Worm (Caenorhabditis elegans) whole organism, late embryonic: ENCODE data around the gene C09E7.11.
"Not testable (repeated sequence)": the region's sequence is repeated elsewhere in the genome, so short reads cannot be mapped to it uniquely, and the experiment has no call there.

Source experiments
- C08G9.2 ChIP-seq: sonication (generic microtip); optimal IDR thresholded peaks from 2 replicates; lab custom pipeline; 2016; ENCODE audit warnings: mild to moderate bottlenecking, missing genetic modification characterization, moderate library complexity, missing compliant biosample characterization
- F13H6.1 ChIP-seq: sonication (generic microtip); optimal IDR thresholded peaks from 2 replicates; lab custom pipeline; 2016; ENCODE audit warnings: missing genetic modification characterization, missing compliant biosample characterization
- ahr-1 ChIP-seq: sonication (generic microtip); optimal IDR thresholded peaks from 2 replicates; lab custom pipeline; 2016; ENCODE audit warnings: missing genetic modification characterization, missing compliant biosample characterization
- ceh-14 ChIP-seq: sonication (generic microtip); optimal IDR thresholded peaks from 2 replicates; lab custom pipeline; 2016; ENCODE audit warnings: missing genotype, missing genetic modification characterization, missing compliant biosample characterization
- ceh-18 ChIP-seq: sonication (generic microtip); optimal IDR thresholded peaks from 2 replicates; lab custom pipeline; 2016; ENCODE audit warnings: missing genetic modification characterization, missing compliant biosample characterization
- ceh-19 ChIP-seq: fragments of 200-800 bp; sonication (Bioruptor generic); optimal IDR thresholded peaks from 2 replicates; lab custom pipeline; 2018; ENCODE audit warnings: mild to moderate bottlenecking, missing genetic modification characterization, missing compliant biosample characterization
- ceh-2 ChIP-seq: sonication (generic microtip); optimal IDR thresholded peaks from 2 replicates; lab custom pipeline; 2016; ENCODE audit warnings: missing genotype, missing genetic modification characterization, missing compliant biosample characterization
- ceh-30 ChIP-seq: fragments of 150-350 bp; optimal IDR thresholded peaks from 2 replicates; lab custom pipeline; 2014; ENCODE audit warnings: missing biosample characterization, missing genetic modification characterization
- ceh-31 ChIP-seq: sonication (generic microtip); optimal IDR thresholded peaks from 2 replicates; lab custom pipeline; 2016; ENCODE audit warnings: missing genetic modification characterization, missing compliant biosample characterization
- ceh-34 ChIP-seq: sonication (generic microtip); optimal IDR thresholded peaks from 2 replicates; lab custom pipeline; 2016; ENCODE audit warnings: mild to moderate bottlenecking, missing genetic modification characterization, missing compliant biosample characterization
- ceh-6 ChIP-seq: fragments of 200-800 bp; sonication (Bioruptor generic); optimal IDR thresholded peaks from 2 replicates; lab custom pipeline; 2018; ENCODE audit warnings: mild to moderate bottlenecking, missing genetic modification characterization, missing compliant biosample characterization
- ceh-9 ChIP-seq: sonication (generic microtip); optimal IDR thresholded peaks from 2 replicates; lab custom pipeline; 2016; ENCODE audit warnings: mild to moderate bottlenecking, missing genetic modification characterization, inconsistent platforms, missing compliant biosample characterization
- dmd-4 ChIP-seq: sonication (generic microtip); optimal IDR thresholded peaks from 2 replicates; lab custom pipeline; 2016; ENCODE audit warnings: borderline replicate concordance, missing genetic modification characterization, missing compliant biosample characterization
- elt-2 ChIP-seq: sonication (generic microtip); optimal IDR thresholded peaks from 2 replicates; lab custom pipeline; 2016; ENCODE audit warnings: missing genetic modification reagents, missing genetic modification characterization, missing compliant biosample characterization
- ets-4 ChIP-seq: sonication (generic microtip); optimal IDR thresholded peaks from 2 replicates; lab custom pipeline; 2016; ENCODE audit warnings: missing genetic modification characterization, missing compliant biosample characterization
- fax-1 ChIP-seq: sonication (generic microtip); optimal IDR thresholded peaks from 2 replicates; lab custom pipeline; 2016; ENCODE audit warnings: missing genotype, missing genetic modification characterization, missing compliant biosample characterization
- fkh-10 ChIP-seq: fragments of 150-350 bp; optimal IDR thresholded peaks from 2 replicates; lab custom pipeline; 2014; ENCODE audit warnings: missing biosample characterization, missing genetic modification reagents, missing genetic modification characterization
- fkh-6 ChIP-seq: sonication (generic microtip); optimal IDR thresholded peaks from 2 replicates; lab custom pipeline; 2016; ENCODE audit warnings: missing genetic modification characterization, missing compliant biosample characterization
- gmeb-2 ChIP-seq: sonication (generic microtip); optimal IDR thresholded peaks from 2 replicates; lab custom pipeline; 2016; ENCODE audit warnings: missing genetic modification characterization, inconsistent platforms, missing compliant biosample characterization
- hlh-15 ChIP-seq: sonication (generic microtip); optimal IDR thresholded peaks from 2 replicates; lab custom pipeline; 2016; ENCODE audit warnings: missing genetic modification characterization, missing compliant biosample characterization
- hlh-6 ChIP-seq: sonication (generic microtip); optimal IDR thresholded peaks from 2 replicates; lab custom pipeline; 2016; ENCODE audit warnings: missing genotype, missing genetic modification characterization, missing compliant biosample characterization
- hlh-8 ChIP-seq: sonication (generic microtip); optimal IDR thresholded peaks from 2 replicates; lab custom pipeline; 2016; ENCODE audit warnings: missing genotype, missing genetic modification characterization, missing compliant biosample characterization
- lim-6 ChIP-seq: sonication (generic microtip); optimal IDR thresholded peaks from 2 replicates; lab custom pipeline; 2016; ENCODE audit warnings: missing genetic modification characterization, missing compliant biosample characterization
- mec-3 ChIP-seq: sonication (generic microtip); optimal IDR thresholded peaks from 2 replicates; lab custom pipeline; 2016; ENCODE audit warnings: borderline replicate concordance, missing genetic modification characterization, missing compliant biosample characterization
- nhr-232 ChIP-seq: sonication (generic microtip); optimal IDR thresholded peaks from 2 replicates; lab custom pipeline; 2016; ENCODE audit warnings: missing genetic modification characterization, missing compliant biosample characterization
- npax-4 ChIP-seq: sonication (generic microtip); optimal IDR thresholded peaks from 2 replicates; lab custom pipeline; 2016; ENCODE audit warnings: missing genetic modification characterization, missing compliant biosample characterization
- pag-3 ChIP-seq: sonication (generic microtip); optimal IDR thresholded peaks from 2 replicates; lab custom pipeline; 2016; ENCODE audit warnings: missing compliant biosample characterization, missing genetic modification characterization, borderline replicate concordance
- pax-1 ChIP-seq: fragments of 150-350 bp; optimal IDR thresholded peaks from 2 replicates; lab custom pipeline; 2014; ENCODE audit warnings: missing biosample characterization, missing genetic modification characterization
- pha-2 ChIP-seq: sonication (generic microtip); optimal IDR thresholded peaks from 2 replicates; lab custom pipeline; 2017; ENCODE audit warnings: mild to moderate bottlenecking, missing genetic modification characterization, missing compliant biosample characterization
- pqm-1 ChIP-seq: sonication (generic microtip); optimal IDR thresholded peaks from 2 replicates; lab custom pipeline; 2016; ENCODE audit warnings: missing genetic modification characterization, missing compliant biosample characterization
- ref-2 ChIP-seq: sonication (generic microtip); optimal IDR thresholded peaks from 2 replicates; lab custom pipeline; 2016; ENCODE audit warnings: missing genetic modification characterization, missing compliant biosample characterization
- rnt-1 ChIP-seq: sonication (generic microtip); optimal IDR thresholded peaks from 2 replicates; lab custom pipeline; 2016; ENCODE audit warnings: missing genetic modification characterization, missing compliant biosample characterization
- sdc-2 ChIP-seq: sonication (generic microtip); optimal IDR thresholded peaks from 2 replicates; lab custom pipeline; 2016; ENCODE audit warnings: missing genotype, missing genetic modification characterization, missing compliant biosample characterization
- sox-2 ChIP-seq: fragments of 200-800 bp; sonication (Bioruptor generic); IDR thresholded peaks from 2 replicates; pipeline ENCODE4 v1.3.6; 2022; ENCODE audit warnings: missing genetic modification reagents, missing genetic modification characterization, missing compliant biosample characterization
- syd-9 ChIP-seq: sonication (generic microtip); optimal IDR thresholded peaks from 2 replicates; lab custom pipeline; 2016; ENCODE audit warnings: mild to moderate bottlenecking, missing genetic modification characterization, moderate library complexity, missing compliant biosample characterization
- tbx-2 ChIP-seq: sonication (generic microtip); optimal IDR thresholded peaks from 2 replicates; lab custom pipeline; 2016; ENCODE audit warnings: missing genetic modification characterization, missing compliant biosample characterization
- tbx-7 ChIP-seq: sonication (generic microtip); optimal IDR thresholded peaks from 2 replicates; lab custom pipeline; 2016; ENCODE audit warnings: missing genotype, missing genetic modification characterization, missing compliant biosample characterization
- ttx-3 ChIP-seq: sonication (generic microtip); optimal IDR thresholded peaks from 2 replicates; lab custom pipeline; 2016; ENCODE audit warnings: missing genetic modification reagents, missing genetic modification characterization, missing compliant biosample characterization
- unc-3 ChIP-seq, 2 experiments: fragments of 200-800 bp in 1 of 2; sonication (Bioruptor generic) in 1 of 2; sonication (generic microtip) in 1 of 2; conservative IDR thresholded peaks in 1 of 2; optimal IDR thresholded peaks in 1 of 2; 2 replicates each; pipeline versions ENCODE4 v1.3.6 to Lab custom; 2016 to 2022; ENCODE audit warnings: missing compliant biosample characterization in 2 of 2, missing genetic modification characterization in 2 of 2, missing genetic modification reagents in 1 of 2
- unc-42 ChIP-seq: sonication (generic microtip); optimal IDR thresholded peaks from 2 replicates; lab custom pipeline; 2016; ENCODE audit warnings: missing genotype, missing genetic modification characterization, missing compliant biosample characterization
- unc-86 ChIP-seq: sonication (generic microtip); optimal IDR thresholded peaks from 2 replicates; lab custom pipeline; 2016; ENCODE audit warnings: missing genetic modification characterization, missing compliant biosample characterization
- zip-5 ChIP-seq: sonication (generic microtip); optimal IDR thresholded peaks from 2 replicates; lab custom pipeline; 2016; ENCODE audit warnings: missing genetic modification characterization, missing compliant biosample characterization
- ztf-16 ChIP-seq: sonication (generic microtip); optimal IDR thresholded peaks from 2 replicates; lab custom pipeline; 2017; ENCODE audit warnings: missing genetic modification characterization, missing compliant biosample characterization

C09E7.11 gene

DNA sequence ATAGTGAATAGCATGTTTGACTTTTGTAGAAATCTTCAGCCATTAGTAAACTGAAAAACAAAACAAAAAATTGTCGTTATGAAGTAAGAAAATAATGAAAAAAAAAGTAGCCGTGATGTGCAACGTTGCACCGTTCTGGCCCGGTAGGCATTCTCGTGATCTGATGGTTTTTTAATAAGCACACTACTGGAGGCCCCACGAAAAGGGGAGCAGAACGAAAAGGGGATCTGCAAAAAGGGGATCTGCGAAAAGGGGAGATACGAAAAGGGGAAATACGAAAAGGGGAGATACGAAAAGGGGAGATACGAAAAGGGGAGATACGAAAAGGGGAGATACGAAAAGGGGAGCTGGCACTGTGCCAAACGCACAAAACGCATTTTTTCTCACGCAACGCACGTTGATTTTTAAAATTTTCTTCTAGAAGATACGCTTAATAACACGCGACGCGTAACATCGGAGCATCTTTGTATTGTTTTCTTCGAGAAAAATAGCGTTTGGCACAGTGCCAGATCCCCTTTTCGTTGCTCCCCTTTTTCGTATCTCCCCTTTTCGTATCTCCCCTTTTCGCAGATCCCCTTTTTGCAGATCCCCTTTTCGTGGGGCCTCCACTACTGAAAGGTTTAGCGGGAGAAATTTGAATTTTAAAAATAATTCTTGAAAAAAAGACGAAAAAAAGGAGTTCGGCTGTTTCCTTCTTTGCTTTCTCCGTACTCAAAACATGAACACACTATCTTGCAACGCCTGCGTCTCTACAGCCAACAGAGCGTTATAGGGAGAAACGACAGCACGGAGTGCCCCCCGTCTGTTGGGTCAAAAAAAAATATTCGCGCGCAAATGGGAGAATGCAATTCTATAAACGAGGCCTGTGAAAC is 20.2 kb downstream of the C09E7.11 start, which contains the start of gene C09E7.7:
Gene C09E7.7, minus strand, starts transcription at position 57 of the 872 bp plus-strand sequence.
- TF ChIP-seq mec-3 (tag; lab: Kevin White, UChicago) (peak; percentile 92), pqm-1 (tag; lab: Kevin White, UChicago) (peak; percentile 62), C08G9.2 (peak; percentile 90), ceh-6 (peak; percentile 9), lim-6 (peak; percentile 67), nhr-232 (tag; lab: Kevin White, UChicago) (peak; percentile 11), ahr-1 (tag; lab: Kevin White, UChicago) (peak; percentile 77), zip-5 (tag; lab: Kevin White, UChicago) (peak; percentile 75), ceh-19 (GFP tag; lab: Kevin White, UChicago) (peak; percentile 52), elt-2 (tag; lab: Kevin White, UChicago) (peak; percentile 59), fkh-6 (tag; lab: Kevin White, UChicago) (peak; percentile 67), rnt-1 (tag; lab: Kevin White, UChicago) (peak; percentile 87), ceh-14 (tag; lab: Kevin White, UChicago) (peak; percentile 87), tbx-2 (tag; lab: Kevin White, UChicago) (peak; percentile 89), pha-2 (tag; lab: Kevin White, UChicago) (peak; percentile 49), ttx-3 (tag; lab: Kevin White, UChicago) (peak; percentile 31), ets-4 (tag; lab: Kevin White, UChicago) (peak; percentile 74), tbx-7 (tag; lab: Kevin White, UChicago) (peak; percentile 72), hlh-8 (tag; lab: Kevin White, UChicago) (peak; percentile 69), unc-3 (tag; optimal IDR thresholded peaks at IDR 0.05; lab: Kevin White, UChicago) (peak; percentile 65), dmd-4 (tag; lab: Kevin White, UChicago) (peak; percentile 81), ceh-31 (tag; lab: Kevin White, UChicago) (peak; percentile 97), hlh-6 (peak; percentile 72), npax-4 (tag; lab: Kevin White, UChicago) (peak; percentile 4), ceh-34 (tag; lab: Kevin White, UChicago) (peak; percentile 80), fax-1 (tag; lab: Kevin White, UChicago) (peak; percentile 86), unc-42 (peak; percentile 52), ztf-16 (peak; percentile 54), gmeb-2 (tag; lab: Kevin White, UChicago) (peak; percentile 12), ceh-18 (peak; percentile 62), F13H6.1 (tag; lab: Kevin White, UChicago) (peak; percentile 75), syd-9 (tag; lab: Kevin White, UChicago) (peak; percentile 37), ref-2 (peak; percentile 91), unc-86 (tag; lab: Kevin White, UChicago) (peak; percentile 12), sdc-2 (peak; percentile 45), ceh-2 (tag; lab: Kevin White, UChicago) (peak; percentile 85), hlh-15 (peak; percentile 0), sox-2 (GFP tag; lab: Robert Waterston, UW) (0 out of 2 replicates have a peak, but pooled peaks have one; percentile 38), pag-3 (tag; lab: Kevin White, UChicago) (peak; percentile 66)
- not testable (repeated sequence) for TF ChIP-seq unc-3 (GFP tag; conservative IDR thresholded peaks at IDR 0.05; lab: Robert Waterston, UW)

DNA sequence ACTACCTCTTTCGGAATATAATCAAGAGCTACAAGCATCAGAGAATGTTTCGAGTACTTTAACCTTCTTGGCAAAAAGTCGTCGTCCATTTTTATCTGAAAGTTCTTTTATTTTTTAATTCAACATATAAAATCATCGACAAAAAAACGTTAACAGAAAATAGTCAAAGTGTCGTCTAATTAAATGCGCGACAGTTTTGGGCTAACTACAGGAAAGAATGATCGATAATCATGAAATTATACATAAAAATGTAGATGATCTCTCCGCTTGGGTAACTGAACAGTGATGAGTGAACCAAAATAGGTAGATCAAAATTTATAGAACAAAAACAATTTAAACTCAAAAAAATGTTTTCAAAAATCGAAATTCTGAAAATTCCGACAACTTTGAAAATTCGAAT is 27.3 kb downstream of the C09E7.11 start, which contains the start of gene C09E7.8:
Gene C09E7.8, minus strand, starts transcription at position 101 of the 400 bp plus-strand sequence.
- TF ChIP-seq F13H6.1 (tag; lab: Kevin White, UChicago), result no peak
- no peak for TF ChIP-seq ceh-9 (tag; lab: Kevin White, UChicago)
- TF ChIP-seq ztf-16, result no peak
- TF ChIP-seq fkh-10 (GFP tag; lab: Kevin White, UChicago), result no peak
- TF ChIP-seq ceh-30, result no peak
- no peak for TF ChIP-seq pax-1 (tag; lab: Kevin White, UChicago)
- TF ChIP-seq pqm-1 (tag; lab: Kevin White, UChicago), result no peak
- no peak for TF ChIP-seq nhr-232 (tag; lab: Kevin White, UChicago)
- TF ChIP-seq dmd-4 (tag; lab: Kevin White, UChicago), result no peak
- TF ChIP-seq ceh-34 (tag; lab: Kevin White, UChicago), result no peak
- no peak for TF ChIP-seq hlh-6
- TF ChIP-seq pag-3 (tag; lab: Kevin White, UChicago), result no peak
- TF ChIP-seq, all 69 proteins: peak for 0
